Fruit fly (Drosophila melanogaster) whole organism, adult: ENCODE measurements around the gene Hsc70-3.

ENCODE experiments used
- CG11617 ChIP-seq: fragments of 200-800 bp; sonication (Bioruptor generic); optimal IDR thresholded peaks from 2 replicates; lab custom pipeline; 2017; ENCODE audit warnings: mild to moderate bottlenecking, missing biosample characterization, missing genetic modification reagents, missing genetic modification characterization
- CG12768 ChIP-seq: fragments of 200-800 bp; sonication (Bioruptor generic); optimal IDR thresholded peaks from 2 replicates; lab custom pipeline; 2017; ENCODE audit warnings: missing biosample characterization, missing genetic modification characterization, mild to moderate bottlenecking, moderate library complexity, missing genetic modification reagents
- CG14711 ChIP-seq: fragments of 200-800 bp; sonication (Bioruptor generic); optimal IDR thresholded peaks from 2 replicates; lab custom pipeline; 2018; ENCODE audit warnings: missing biosample characterization, mild to moderate bottlenecking, missing genetic modification characterization, moderate library complexity
- CG1620 ChIP-seq: fragments of 200-800 bp; sonication (Bioruptor generic); optimal IDR thresholded peaks from 2 replicates; lab custom pipeline; 2016; ENCODE audit warnings: missing biosample characterization, missing genetic modification characterization
- CG33017 ChIP-seq: fragments of 200-800 bp; sonication (Bioruptor generic); optimal IDR thresholded peaks from 2 replicates; lab custom pipeline; 2018; ENCODE audit warnings: missing biosample characterization, mild to moderate bottlenecking, missing genetic modification characterization, moderate library complexity
- CG5204 ChIP-seq: fragments of 200-800 bp; sonication (Bioruptor generic); optimal IDR thresholded peaks from 2 replicates; lab custom pipeline; 2016; ENCODE audit warnings: missing biosample characterization, missing genetic modification characterization
- CG7045 ChIP-seq: fragments of 200-800 bp; sonication (Bioruptor generic); optimal IDR thresholded peaks from 2 replicates; lab custom pipeline; 2017; ENCODE audit warnings: missing biosample characterization, mild to moderate bottlenecking, missing genetic modification characterization
- CG7101 ChIP-seq: fragments of 200-800 bp; sonication (Bioruptor generic); optimal IDR thresholded peaks from 2 replicates; lab custom pipeline; 2018; ENCODE audit warnings: missing biosample characterization, mild to moderate bottlenecking, missing genetic modification characterization, moderate library complexity
- Clk ChIP-seq: fragments of 200-800 bp; sonication (Bioruptor generic); optimal IDR thresholded peaks from 2 replicates; lab custom pipeline; 2017; ENCODE audit warnings: missing biosample characterization, missing genetic modification characterization
- Crg-1 ChIP-seq: fragments of 200-800 bp; sonication (Bioruptor generic); optimal IDR thresholded peaks from 2 replicates; lab custom pipeline; 2016; ENCODE audit warnings: missing biosample characterization, missing genetic modification characterization
- Hr96 ChIP-seq: fragments of 200-800 bp; sonication (Bioruptor generic); optimal IDR thresholded peaks from 2 replicates; lab custom pipeline; 2016; ENCODE audit warnings: missing biosample characterization, missing genetic modification characterization
- Mnt ChIP-seq: fragments of 200-800 bp; sonication (Bioruptor generic); optimal IDR thresholded peaks from 2 replicates; lab custom pipeline; 2016; ENCODE audit warnings: missing biosample characterization, mild to moderate bottlenecking, missing genetic modification characterization
- bab1 ChIP-seq: fragments of 200-800 bp; sonication (Bioruptor generic); optimal IDR thresholded peaks from 3 replicates; lab custom pipeline; 2019; ENCODE audit warnings: missing biosample characterization, mild to moderate bottlenecking, missing genetic modification characterization, moderate library complexity
- cic ChIP-seq: fragments of 200-800 bp; sonication (Bioruptor generic); optimal IDR thresholded peaks from 2 replicates; lab custom pipeline; 2017; ENCODE audit warnings: missing biosample characterization, mild to moderate bottlenecking, missing genetic modification characterization, moderate library complexity
- cnc ChIP-seq, 2 experiments: fragments of >200 bp; optimal IDR thresholded peaks; 2 replicates each; lab custom pipeline; 2017
- kay ChIP-seq: fragments of 200-800 bp; sonication (Bioruptor generic); peaks from one replicate; lab custom pipeline; 2016; ENCODE audit warnings: missing biosample characterization, missing genetic modification characterization, borderline replicate concordance
- ovo ChIP-seq: fragments of 200-800 bp; sonication (Bioruptor generic); optimal IDR thresholded peaks from 2 replicates; lab custom pipeline; 2016; ENCODE audit warnings: missing biosample characterization, missing genetic modification characterization
- pad ChIP-seq: fragments of 200-800 bp; sonication (Bioruptor generic); optimal IDR thresholded peaks from 3 replicates; lab custom pipeline; 2017; ENCODE audit warnings: missing biosample characterization, missing genetic modification characterization, mild to moderate bottlenecking, moderate library complexity, missing genetic modification reagents
- tj ChIP-seq: fragments of 200-800 bp; sonication (Bioruptor generic); optimal IDR thresholded peaks from 3 replicates; lab custom pipeline; 2017; ENCODE audit warnings: missing biosample characterization, mild to moderate bottlenecking, missing genetic modification characterization, moderate library complexity
- toe ChIP-seq: fragments of 200-800 bp; sonication (Bioruptor generic); optimal IDR thresholded peaks from 2 replicates; lab custom pipeline; 2016; ENCODE audit warnings: missing biosample characterization, missing genetic modification characterization

The Hsc70-3 gene

DNA sequence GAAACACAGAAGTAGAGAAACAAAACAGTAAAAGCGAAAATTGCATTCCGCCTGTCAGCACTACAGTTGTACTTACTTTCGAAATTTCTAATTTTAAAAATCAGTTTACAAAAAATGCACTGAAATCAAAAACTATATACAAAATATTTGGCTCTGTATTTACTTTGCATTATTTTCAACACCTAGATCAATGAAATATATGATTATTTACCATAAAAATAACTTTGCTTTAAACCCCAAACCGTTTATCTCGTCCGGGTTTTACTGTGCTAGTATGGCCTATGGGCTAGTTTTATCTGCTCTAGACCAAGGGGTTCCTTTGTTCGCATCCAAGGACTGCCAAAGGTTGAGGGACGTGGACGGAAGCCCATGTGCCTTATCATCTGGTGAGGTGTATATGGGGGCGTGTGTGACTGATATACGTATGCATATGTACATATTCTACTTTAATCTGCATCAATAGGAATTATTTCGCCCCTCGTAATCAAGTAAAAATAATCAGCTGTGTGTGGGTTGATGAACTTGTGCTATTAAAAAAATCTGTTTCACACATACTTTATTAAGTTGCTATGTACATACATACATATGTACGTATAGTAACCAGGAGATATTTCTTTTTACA lies 12.4 kb upstream of the Hsc70-3 start:
- TF ChIP-seq Clk (GFP tag; lab: Kevin White, UChicago) (no peak), kay (GFP tag; lab: Kevin White, UChicago) (peak; percentile 49), CG7045 (GFP tag; lab: Kevin White, UChicago) (peak; percentile 6), ovo (GFP tag; lab: Kevin White, UChicago) (peak; percentile 15), CG33017 (tag; lab: Kevin White, UChicago) (peak; percentile 53), cnc (optimal IDR thresholded peaks at IDR 0.05; lab: Kevin White, UChicago) (no peak), cic (peak; percentile 47), CG14711 (tag; lab: Kevin White, UChicago) (peak; percentile 62), Mnt (GFP tag; lab: Kevin White, UChicago) (peak; percentile 35), CG7101 (peak; percentile 32), CG12768 (GFP tag; lab: Kevin White, UChicago) (peak; percentile 3), CG1620 (no peak)

DNA sequence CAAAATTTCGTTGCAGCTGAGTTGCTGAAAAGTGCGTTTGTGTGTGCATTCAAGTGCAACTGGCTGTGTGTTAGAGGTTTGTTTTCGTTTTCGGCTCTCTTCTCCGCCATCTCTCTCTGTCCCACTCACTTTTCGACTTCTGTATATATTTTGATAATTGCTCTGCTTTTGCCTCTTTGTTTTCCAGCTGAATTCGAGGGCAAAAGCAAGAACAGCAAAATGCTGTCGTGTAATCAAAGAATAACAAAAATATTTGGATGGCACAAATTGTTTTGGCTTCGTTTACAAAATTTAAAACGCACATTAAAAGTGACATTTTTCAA lies 11.8 kb upstream of the Hsc70-3 start:
- TF ChIP-seq Crg-1 (GFP tag; lab: Kevin White, UChicago) (no peak), tj (peak; percentile 10), kay (GFP tag; lab: Kevin White, UChicago) (no peak), cic (no peak)

DNA sequence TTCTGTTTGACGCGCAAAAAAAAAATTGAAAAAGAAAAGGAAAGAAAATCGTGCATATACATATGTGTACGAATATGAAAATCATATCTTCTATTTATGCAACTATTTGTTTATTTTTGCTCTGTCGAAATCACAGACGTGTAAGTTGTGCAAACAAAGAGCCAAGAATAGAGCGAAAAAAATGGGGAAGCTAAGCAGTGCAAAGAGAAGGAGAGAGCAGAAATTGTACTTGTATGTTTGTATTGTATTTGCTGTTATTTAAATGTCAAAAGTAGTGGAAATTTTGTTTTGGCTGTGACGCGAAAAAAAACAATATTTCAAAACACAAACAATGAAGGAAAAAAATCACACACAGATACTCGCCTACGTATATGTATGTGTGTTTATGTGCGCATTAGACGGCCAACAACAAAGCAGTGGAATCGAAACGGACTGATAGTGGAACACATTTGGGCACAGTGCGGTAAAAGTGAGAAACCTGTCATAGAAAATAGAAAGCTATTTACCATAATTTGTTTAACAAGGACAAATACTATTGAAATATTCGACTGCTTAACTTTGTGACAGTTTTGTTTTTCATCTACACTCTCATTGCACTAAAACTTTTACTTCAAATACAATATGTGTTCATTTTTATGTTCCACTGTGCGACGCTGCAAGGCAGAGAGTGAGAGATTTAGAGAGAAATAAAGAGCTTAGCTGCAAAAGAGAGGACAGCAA lies 11.3 kb upstream of the Hsc70-3 start:
- TF ChIP-seq cic, result peak; percentile 68
- peak; percentile 64 for TF ChIP-seq ovo (GFP tag; lab: Kevin White, UChicago)
- peak; percentile 87 for TF ChIP-seq Mnt (GFP tag; lab: Kevin White, UChicago)
- TF ChIP-seq CG12768 (GFP tag; lab: Kevin White, UChicago), result peak; percentile 88
- peak; percentile 69 for TF ChIP-seq Clk (GFP tag; lab: Kevin White, UChicago)
- peak; percentile 82 for TF ChIP-seq CG1620
- peak; percentile 75 for TF ChIP-seq Crg-1 (GFP tag; lab: Kevin White, UChicago)
- peak; percentile 89 for TF ChIP-seq CG7045 (GFP tag; lab: Kevin White, UChicago)
- TF ChIP-seq CG11617 (GFP tag; lab: Kevin White, UChicago), result peak; percentile 93
- peak; percentile 95 for TF ChIP-seq bab1 (GFP tag; lab: Kevin White, UChicago)
- TF ChIP-seq kay (GFP tag; lab: Kevin White, UChicago), result peak; percentile 90
- TF ChIP-seq CG5204 (GFP tag; lab: Kevin White, UChicago), result peak; percentile 83
- TF ChIP-seq CG33017 (tag; lab: Kevin White, UChicago), result peak; percentile 89
- peak; percentile 91 for TF ChIP-seq CG14711 (tag; lab: Kevin White, UChicago)
- TF ChIP-seq tj, result peak; percentile 78
- no peak for TF ChIP-seq cnc (optimal IDR thresholded peaks at IDR 0.05; lab: Kevin White, UChicago)
- peak; percentile 96 for TF ChIP-seq CG7101
- TF ChIP-seq Hr96, result peak; percentile 93
- peak; percentile 81 for TF ChIP-seq pad (GFP tag; lab: Kevin White, UChicago)
- peak; percentile 66 for TF ChIP-seq toe (GFP tag; lab: Kevin White, UChicago)

DNA sequence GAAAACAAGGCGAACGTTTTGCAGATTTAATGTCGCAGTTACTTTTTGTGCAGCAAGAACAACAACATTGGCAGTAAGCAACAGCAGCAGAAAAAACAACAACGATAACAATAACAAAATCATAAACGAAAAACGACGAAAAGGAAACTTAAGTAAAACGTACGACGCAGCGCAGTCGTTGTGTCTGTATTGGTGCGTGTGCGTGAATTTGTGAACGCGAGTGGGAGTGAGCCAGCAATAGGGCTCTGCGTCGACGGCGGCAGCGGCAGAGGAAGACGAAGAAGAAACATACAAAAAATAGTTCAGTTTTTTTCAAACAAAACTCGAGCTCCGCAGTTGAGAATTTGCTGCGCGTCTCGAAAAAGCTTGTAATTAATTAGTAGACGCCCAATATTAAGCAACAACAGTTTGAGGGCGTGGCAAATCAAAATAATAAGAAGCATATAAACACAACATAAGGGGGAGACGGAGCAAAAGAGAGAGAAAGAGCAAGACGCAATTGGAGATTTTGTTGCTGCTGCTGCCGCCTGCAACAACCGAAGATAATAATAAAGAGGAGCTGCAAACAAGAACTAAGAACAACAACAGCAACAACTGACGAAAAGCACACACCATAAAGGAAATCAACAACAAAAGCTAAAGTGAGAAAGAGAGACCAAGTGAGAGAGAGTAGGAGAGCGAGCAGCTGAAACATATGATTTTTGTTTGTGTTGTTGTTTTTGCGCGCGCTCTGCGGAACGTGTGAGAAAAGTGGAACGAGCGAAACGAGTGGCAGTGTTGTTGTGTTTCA lies 10.5 kb upstream of the Hsc70-3 start:
- TF ChIP-seq cic (no peak), Crg-1 (GFP tag; lab: Kevin White, UChicago) (peak; percentile 37), kay (GFP tag; lab: Kevin White, UChicago) (no peak), ovo (GFP tag; lab: Kevin White, UChicago) (no peak), CG33017 (tag; lab: Kevin White, UChicago) (no peak), tj (peak; percentile 86), CG7101 (no peak)

DNA sequence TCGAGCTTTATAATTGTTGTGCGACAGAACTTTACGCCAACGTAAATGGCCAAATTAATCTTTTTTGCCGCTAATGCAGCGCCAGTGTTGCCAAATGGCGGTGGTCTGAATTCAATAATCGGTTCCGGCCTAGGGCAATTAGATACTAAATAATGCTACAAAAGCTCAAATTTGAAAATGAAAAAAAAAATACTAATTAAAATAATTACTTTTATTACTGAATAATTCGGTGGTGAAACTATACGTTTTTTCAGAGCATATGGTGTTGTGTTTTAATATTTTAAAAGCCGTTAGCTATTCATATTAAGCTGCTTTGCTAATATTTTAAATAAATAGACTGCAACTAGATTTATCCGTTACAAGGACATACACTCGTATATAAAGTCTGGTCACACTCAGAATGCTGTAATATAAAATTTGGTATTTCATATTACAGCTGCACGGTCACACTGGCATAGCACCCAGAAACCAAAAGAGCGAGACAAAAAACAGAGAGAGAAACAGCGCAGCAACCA lies 9.6 kb upstream of the Hsc70-3 start, which contains the start of the genes CG1578 and rudhira:
TSS of gene CG1578 (minus strand) at position 118 of the 515 bp plus-strand sequence.
TSS of gene rudhira (plus strand) at position 465 of the 515 bp plus-strand sequence.
- TF ChIP-seq Mnt (GFP tag; lab: Kevin White, UChicago) (peak; percentile 34), pad (GFP tag; lab: Kevin White, UChicago) (peak; percentile 8), cic (no peak), CG11617 (GFP tag; lab: Kevin White, UChicago) (peak; percentile 44), ovo (GFP tag; lab: Kevin White, UChicago) (peak; percentile 61), CG14711 (tag; lab: Kevin White, UChicago) (peak; percentile 35), CG7045 (GFP tag; lab: Kevin White, UChicago) (no peak), Clk (GFP tag; lab: Kevin White, UChicago) (no peak), CG7101 (peak; percentile 1)
